Worm (Caenorhabditis elegans): ENCODE results near the gene Y41D4A.4.

- no peak for TF ChIP-seq T22C8.4 (GFP tag; IDR thresholded peaks at IDR 0.05)
- no peak for TF ChIP-seq ztf-29 (GFP tag; IDR thresholded peaks at IDR 0.05)
- no peak for TF ChIP-seq klf-2 (GFP tag; conservative IDR thresholded peaks at IDR 0.05)
- TF ChIP-seq flt-1 (GFP tag; IDR thresholded peaks at IDR 0.05): no peak
Observed at ce11 chrIV:1768288-1768687, 22.5 kb downstream of the Y41D4A.4 start, which contains the start of gene col-108.

All from whole organism, midembryonic.